Fruit fly (Drosophila melanogaster) whole organism, embryonic: ENCODE results near the gene chic.

ENCODE experiments used
- Asciz ChIP-seq: fragments of 200-800 bp; sonication (Bioruptor generic); optimal IDR thresholded peaks from 2 replicates; lab custom pipeline; 2017; ENCODE audit warnings: missing biosample characterization, mild to moderate bottlenecking, missing genetic modification characterization, missing genetic modification reagents
- Atf3 ChIP-seq: fragments of 200-800 bp; sonication (Bioruptor generic); optimal IDR thresholded peaks from 3 replicates; lab custom pipeline; 2016; ENCODE audit warnings: missing biosample characterization, missing genetic modification characterization
- Atf6 ChIP-seq: fragments of 200-800 bp; sonication (Bioruptor generic); IDR thresholded peaks from 2 replicates; pipeline ENCODE4 v1.3.6; 2022; ENCODE audit warnings: missing biosample characterization, missing genetic modification characterization
- BtbVII ChIP-seq: fragments of 200-800 bp; sonication (Bioruptor generic); optimal IDR thresholded peaks from 3 replicates; lab custom pipeline; 2017; ENCODE audit warnings: missing biosample characterization, mild to moderate bottlenecking, missing genetic modification characterization
- CG10321 ChIP-seq: fragments of 200-800 bp; sonication (Bioruptor generic); IDR thresholded peaks from 2 replicates; pipeline ENCODE4 v1.3.6; 2022; ENCODE audit warnings: missing biosample characterization, missing genetic modification characterization
- CG10431 ChIP-seq: fragments of 200-800 bp; sonication (Bioruptor generic); optimal IDR thresholded peaks from 3 replicates; lab custom pipeline; 2018; ENCODE audit warnings: missing biosample characterization, mild to moderate bottlenecking, missing genetic modification characterization
- CG10543 ChIP-seq: fragments of 200-800 bp; sonication (Bioruptor generic); optimal IDR thresholded peaks from 3 replicates; lab custom pipeline; 2017; ENCODE audit warnings: missing biosample characterization, mild to moderate bottlenecking, missing genetic modification characterization, moderate library complexity
- CG12236 ChIP-seq: fragments of 200-800 bp; sonication (Bioruptor generic); optimal IDR thresholded peaks from 2 replicates; lab custom pipeline; 2016; ENCODE audit warnings: missing biosample characterization, missing genetic modification characterization
- CG12391 ChIP-seq: fragments of 200-800 bp; sonication (Bioruptor generic); optimal IDR thresholded peaks from 3 replicates; lab custom pipeline; 2018; ENCODE audit warnings: missing biosample characterization, mild to moderate bottlenecking, missing genetic modification characterization, moderate library complexity
- CG12769 ChIP-seq: fragments of 200-800 bp; sonication (Bioruptor generic); optimal IDR thresholded peaks from 2 replicates; lab custom pipeline; 2019; ENCODE audit warnings: missing biosample characterization, mild to moderate bottlenecking, missing genetic modification characterization, moderate library complexity
- CG14965 ChIP-seq: fragments of 200-800 bp; sonication (Bioruptor generic); optimal IDR thresholded peaks from 2 replicates; lab custom pipeline; 2016; ENCODE audit warnings: missing biosample characterization, missing genetic modification characterization, borderline replicate concordance
- CG15601 ChIP-seq: fragments of 200-800 bp; sonication (Bioruptor generic); optimal IDR thresholded peaks from 3 replicates; lab custom pipeline; 2019; ENCODE audit warnings: missing biosample characterization, mild to moderate bottlenecking, missing genetic modification characterization, moderate library complexity
- CG16779 ChIP-seq: fragments of 200-800 bp; sonication (Bioruptor generic); IDR thresholded peaks from 2 replicates; pipeline ENCODE4 v1.3.6; 2022; ENCODE audit warnings: missing biosample characterization, missing genetic modification characterization
- CG17829 ChIP-seq: fragments of 200-800 bp; optimal IDR thresholded peaks from 2 replicates; lab custom pipeline; 2019; ENCODE audit warnings: missing biosample characterization, mild to moderate bottlenecking, missing genetic modification characterization, moderate library complexity
- CG18764 ChIP-seq: fragments of 200-800 bp; sonication (Bioruptor generic); optimal IDR thresholded peaks from 3 replicates; lab custom pipeline; 2016; ENCODE audit warnings: missing biosample characterization, missing genetic modification characterization
- CG30403 ChIP-seq: fragments of 200-800 bp; sonication (Bioruptor generic); optimal IDR thresholded peaks from 3 replicates; lab custom pipeline; 2016; ENCODE audit warnings: missing biosample characterization, missing genetic modification characterization
- CG3163 ChIP-seq: fragments of 200-800 bp; sonication (Bioruptor generic); optimal IDR thresholded peaks from 3 replicates; lab custom pipeline; 2016; ENCODE audit warnings: missing biosample characterization, missing genetic modification characterization
- CG32767 ChIP-seq: fragments of 200-800 bp; sonication (Bioruptor generic); IDR thresholded peaks from 2 replicates; pipeline ENCODE4 v1.3.6; 2022; ENCODE audit warnings: missing biosample characterization, missing genetic modification characterization
- CG4424 ChIP-seq: fragments of 200-800 bp; sonication (Bioruptor generic); optimal IDR thresholded peaks from 3 replicates; lab custom pipeline; 2016; ENCODE audit warnings: missing biosample characterization, missing genetic modification characterization
- CG4617 ChIP-seq: fragments of 200-800 bp; sonication (Bioruptor generic); optimal IDR thresholded peaks from 3 replicates; lab custom pipeline; 2016; ENCODE audit warnings: missing biosample characterization, missing genetic modification characterization, borderline replicate concordance
- CG5180 ChIP-seq: fragments of 200-800 bp; sonication (Bioruptor generic); optimal IDR thresholded peaks from 3 replicates; lab custom pipeline; 2017; ENCODE audit warnings: missing biosample characterization, missing genetic modification characterization, mild to moderate bottlenecking, moderate library complexity, missing genetic modification reagents
- CG6254 ChIP-seq: fragments of 200-800 bp; sonication (Bioruptor generic); optimal IDR thresholded peaks from 3 replicates; lab custom pipeline; 2017; ENCODE audit warnings: mild to moderate bottlenecking, missing biosample characterization, missing genetic modification reagents, missing genetic modification characterization
- CG6765 ChIP-seq: fragments of 200-800 bp; sonication (Bioruptor generic); optimal IDR thresholded peaks from 3 replicates; lab custom pipeline; 2017; ENCODE audit warnings: missing biosample characterization, mild to moderate bottlenecking, missing genetic modification characterization
- CG7372 ChIP-seq: fragments of 200-800 bp; sonication (Bioruptor generic); IDR thresholded peaks from 2 replicates; pipeline ENCODE4 v1.3.6; 2022; ENCODE audit warnings: missing biosample characterization, missing genetic modification characterization
- CG9932 ChIP-seq: fragments of 200-800 bp; sonication (Bioruptor generic); IDR thresholded peaks from 2 replicates; pipeline ENCODE4 v1.3.6; 2022; ENCODE audit warnings: missing biosample characterization, missing genetic modification characterization
- CTCF ChIP-seq: fragments of 200-800 bp; sonication (Bioruptor generic); optimal IDR thresholded peaks from 2 replicates; lab custom pipeline; 2017; ENCODE audit warnings: missing biosample characterization, mild to moderate bottlenecking, missing genetic modification characterization, moderate library complexity
- Fer1 ChIP-seq: fragments of 200-800 bp; sonication (Bioruptor generic); optimal IDR thresholded peaks from 2 replicates; lab custom pipeline; 2017; ENCODE audit warnings: missing biosample characterization, mild to moderate bottlenecking, missing genetic modification characterization
- HmgZ ChIP-seq: fragments of 200-800 bp; sonication (Bioruptor generic); optimal IDR thresholded peaks from 2 replicates; lab custom pipeline; 2018; ENCODE audit warnings: missing biosample characterization, mild to moderate bottlenecking, missing genetic modification characterization
- Kr ChIP-seq: fragments of 200-800 bp; sonication (Bioruptor generic); optimal IDR thresholded peaks from 2 replicates; lab custom pipeline; 2017; ENCODE audit warnings: missing biosample characterization, mild to moderate bottlenecking, missing genetic modification characterization
- MBD-R2 ChIP-seq: fragments of 200-800 bp; sonication (Bioruptor generic); IDR thresholded peaks from 2 replicates; pipeline ENCODE4 v1.3.6; 2022; ENCODE audit warnings: missing biosample characterization, missing genetic modification characterization
- NFAT ChIP-seq: fragments of 200-800 bp; sonication (Bioruptor generic); IDR thresholded peaks from 2 replicates; pipeline ENCODE4 v1.3.6; 2022; ENCODE audit warnings: missing biosample characterization, missing genetic modification characterization
- Pdp1 ChIP-seq, 2 experiments: fragments of 200-800 bp; sonication (Bioruptor generic); optimal IDR thresholded peaks; 3 replicates each; lab custom pipeline; 2016; ENCODE audit warnings: missing biosample characterization in 2 of 2, missing genetic modification characterization in 2 of 2, mild to moderate bottlenecking in 1 of 2, moderate library complexity in 1 of 2
- TFAM ChIP-seq: fragments of 200-800 bp; sonication (Bioruptor generic); optimal IDR thresholded peaks from 2 replicates; lab custom pipeline; 2017; ENCODE audit warnings: missing biosample characterization, missing genetic modification characterization, inconsistent platforms
- Trl ChIP-seq, 3 experiments: fragments of >200 bp in 2 of 3; fragments of 200-800 bp in 1 of 3; sonication (Bioruptor generic) in 1 of 3; optimal IDR thresholded peaks; 2 replicates in 1 of 3; 3 replicates in 2 of 3; lab custom pipeline; 2016 to 2017; ENCODE audit warnings: missing biosample characterization in 1 of 3, missing genetic modification characterization in 1 of 3
- ase ChIP-seq: fragments of 200-800 bp; sonication (Bioruptor generic); IDR thresholded peaks from 3 replicates; pipeline ENCODE4 v1.3.6; 2022; ENCODE audit warnings: missing biosample characterization, missing genetic modification characterization
- caup ChIP-seq: fragments of 200-800 bp; sonication (Bioruptor generic); optimal IDR thresholded peaks from 3 replicates; lab custom pipeline; 2017; ENCODE audit warnings: missing biosample characterization, mild to moderate bottlenecking, missing genetic modification characterization, moderate library complexity; ENCODE audit not compliant: severe bottlenecking
- danr ChIP-seq: fragments of 200-800 bp; sonication (Bioruptor generic); IDR thresholded peaks from 2 replicates; pipeline ENCODE4 v1.3.6; 2022; ENCODE audit warnings: missing biosample characterization, missing genetic modification characterization
- dimm ChIP-seq: fragments of 200-800 bp; sonication (Bioruptor generic); IDR thresholded peaks from 2 replicates; pipeline ENCODE4 v1.3.6; 2022; ENCODE audit warnings: missing biosample characterization, missing genetic modification characterization
- esg ChIP-seq: fragments of 200-800 bp; sonication (Bioruptor generic); conservative IDR thresholded peaks from 2 replicates; pipeline ENCODE4 v1.3.6; 2022; ENCODE audit warnings: missing biosample characterization, missing genetic modification characterization
- ewg ChIP-seq: fragments of 200-800 bp; sonication (Bioruptor generic); optimal IDR thresholded peaks from 3 replicates; lab custom pipeline; 2017; ENCODE audit warnings: mild to moderate bottlenecking, missing biosample characterization, missing genetic modification reagents, missing genetic modification characterization
- exex ChIP-seq: fragments of 200-800 bp; sonication (Bioruptor generic); optimal IDR thresholded peaks from 4 replicates; lab custom pipeline; 2018; ENCODE audit warnings: missing biosample characterization, mild to moderate bottlenecking, missing genetic modification characterization, moderate library complexity
- gce ChIP-seq: fragments of 200-800 bp; sonication (Bioruptor generic); IDR thresholded peaks from 3 replicates; pipeline ENCODE4 v1.3.6; 2022; ENCODE audit warnings: missing biosample characterization, missing genetic modification characterization
- gro ChIP-seq: fragments of 200-800 bp; sonication (Bioruptor generic); optimal IDR thresholded peaks from 2 replicates; lab custom pipeline; 2016; ENCODE audit warnings: missing biosample characterization, missing genetic modification characterization
- jigr1 ChIP-seq: fragments of 200-800 bp; sonication (Bioruptor generic); IDR thresholded peaks from 3 replicates; pipeline ENCODE4 v1.3.6; 2022; ENCODE audit warnings: missing biosample characterization, missing genetic modification characterization
- mam ChIP-seq: fragments of 200-800 bp; sonication (Bioruptor generic); optimal IDR thresholded peaks from 3 replicates; lab custom pipeline; 2016; ENCODE audit warnings: missing biosample characterization, missing genetic modification characterization
- pfk ChIP-seq: fragments of 200-800 bp; sonication (Bioruptor generic); optimal IDR thresholded peaks from 2 replicates; lab custom pipeline; 2018; ENCODE audit warnings: missing biosample characterization, mild to moderate bottlenecking, missing genetic modification characterization, moderate library complexity
- prd ChIP-seq, 3 experiments: fragments of >200 bp in 2 of 3; fragments of 200-800 bp in 1 of 3; sonication (Bioruptor generic) in 1 of 3; optimal IDR thresholded peaks in 2 of 3; IDR thresholded peaks in 1 of 3; 2 replicates in 2 of 3; 3 replicates in 1 of 3; pipeline versions ENCODE4 v1.3.6 to Lab custom; 2017 to 2022; ENCODE audit warnings: missing biosample characterization in 1 of 3, missing genetic modification characterization in 1 of 3
- pros ChIP-seq: fragments of 200-800 bp; sonication (Bioruptor generic); optimal IDR thresholded peaks from 3 replicates; lab custom pipeline; 2019; ENCODE audit warnings: missing biosample characterization, mild to moderate bottlenecking, missing genetic modification characterization, moderate library complexity
- tin ChIP-seq: fragments of 200-800 bp; sonication (Bioruptor generic); optimal IDR thresholded peaks from 3 replicates; lab custom pipeline; 2016; ENCODE audit warnings: missing biosample characterization, missing genetic modification characterization

chic gene

DNA sequence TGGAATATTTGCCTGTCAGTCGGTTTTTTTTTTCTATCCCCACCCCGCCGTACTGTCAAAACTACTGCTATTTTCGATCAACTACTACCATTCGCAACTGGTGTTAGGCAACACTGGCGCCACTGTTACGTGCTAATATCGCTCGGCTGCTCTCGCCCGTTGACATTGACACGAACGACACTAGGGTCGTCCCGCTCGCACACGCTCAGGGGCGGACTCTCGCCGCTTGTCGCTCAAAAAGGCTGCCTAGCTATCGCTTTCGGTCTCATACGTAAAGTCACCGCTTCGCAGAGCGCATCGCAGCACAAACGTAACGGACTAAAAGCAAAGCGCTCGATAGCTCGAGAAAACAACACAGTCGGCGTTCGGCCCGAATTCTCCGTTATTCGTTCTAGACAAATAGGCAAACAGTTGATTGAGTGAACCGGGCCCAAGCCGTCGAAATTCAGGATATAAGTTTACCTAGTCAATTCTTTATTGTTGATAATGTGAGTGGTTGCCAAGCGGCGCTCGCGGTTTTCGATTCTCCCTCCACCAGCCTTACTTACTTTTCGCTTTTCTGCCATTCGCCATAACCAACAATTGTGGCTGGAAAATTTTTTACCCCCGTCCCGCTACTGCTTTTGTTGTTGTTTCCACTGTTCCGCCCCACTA lies 1.6 kb upstream of the chic start (continued):
- peak; percentile 34 for TF ChIP-seq pfk (GFP tag; lab: Kevin White, UChicago)
- peak; percentile 78 for TF ChIP-seq HmgZ (tag; lab: Kevin White, UChicago)
- TF ChIP-seq mam (GFP tag; lab: Kevin White, UChicago) = no peak
- TF ChIP-seq Pdp1 (GFP tag; optimal IDR thresholded peaks at IDR 0.05; lab: Kevin White, UChicago) = peak in 1 of 2 experiments; percentile 98
- no peak for TF ChIP-seq CG18764 (GFP tag; lab: Kevin White, UChicago)
- TF ChIP-seq caup = peak; percentile 59
- no peak for TF ChIP-seq Kr (GFP tag; lab: Kevin White, UChicago)
- peak; percentile 4 for TF ChIP-seq exex
- TF ChIP-seq CG30403 (GFP tag; lab: Kevin White, UChicago) = peak; percentile 19
- peak; percentile 12 for TF ChIP-seq gro
- no peak for TF ChIP-seq CG14965 (GFP tag; lab: Kevin White, UChicago)
- TF ChIP-seq Atf3 (GFP tag; lab: Kevin White, UChicago) = no peak
- peak; percentile 40 for TF ChIP-seq ewg (GFP tag; lab: Kevin White, UChicago)
- peak; percentile 43 for TF ChIP-seq CG3163 (GFP tag; lab: Kevin White, UChicago)
- TF ChIP-seq CG10543 (GFP tag; lab: Kevin White, UChicago) = peak; percentile 94
- TF ChIP-seq CG5180 (GFP tag; lab: Kevin White, UChicago) = peak; percentile 93
- no peak for TF ChIP-seq CG12236 (GFP tag; lab: Kevin White, UChicago)
- TF ChIP-seq CG15601 = peak; percentile 78
- no peak for TF ChIP-seq CG9932
- TF ChIP-seq jigr1 (GFP tag; lab: Robert Waterston, UW) = no peak
- peak; percentile 14 for TF ChIP-seq pros (GFP tag; lab: Kevin White, UChicago)
- no peak for TF ChIP-seq esg (GFP tag; lab: Robert Waterston, UW)
- no peak for TF ChIP-seq Asciz (GFP tag; lab: Kevin White, UChicago)
- no peak for TF ChIP-seq CG32767 (GFP tag; lab: Robert Waterston, UW)
- no peak for TF ChIP-seq ase
- no peak for TF ChIP-seq gce
- TF ChIP-seq prd (optimal IDR thresholded peaks at IDR 0.05; lab: Kevin White, UChicago) = no peak
- TF ChIP-seq prd (GFP tag; IDR thresholded peaks at IDR 0.05; lab: Robert Waterston, UW) = no peak
- TF ChIP-seq CTCF (GFP tag; lab: Kevin White, UChicago) = peak; percentile 35
- TF ChIP-seq CG12769 (tag; lab: Kevin White, UChicago) = peak; percentile 61
- TF ChIP-seq CG4424 (GFP tag; lab: Kevin White, UChicago) = peak; percentile 100
- TF ChIP-seq CG4617 = no peak
- no peak for TF ChIP-seq danr
- no peak for TF ChIP-seq CG16779 (GFP tag; lab: Robert Waterston, UW)
- no peak for TF ChIP-seq CG7372 (GFP tag; lab: Robert Waterston, UW)
- no peak for TF ChIP-seq Trl (optimal IDR thresholded peaks at IDR 0.05; lab: Kevin White, UChicago)
- peak; percentile 36 for TF ChIP-seq Trl (GFP tag; optimal IDR thresholded peaks at IDR 0.05; lab: Kevin White, UChicago)
- TF ChIP-seq CG10321 = no peak
- no peak for TF ChIP-seq BtbVII (GFP tag; lab: Kevin White, UChicago)
- no peak for TF ChIP-seq Atf6
- TF ChIP-seq TFAM (GFP tag; lab: Kevin White, UChicago) = no peak
- TF ChIP-seq CG10431 (GFP tag; lab: Kevin White, UChicago) = peak; percentile 34
- TF ChIP-seq CG17829 = peak; percentile 52
- TF ChIP-seq MBD-R2 = no peak
- peak; percentile 15 for TF ChIP-seq CG6765 (GFP tag; lab: Kevin White, UChicago)
- no peak for TF ChIP-seq CG6254 (GFP tag; lab: Kevin White, UChicago)
- TF ChIP-seq tin (GFP tag; lab: Kevin White, UChicago) = peak; percentile 32
- no peak for TF ChIP-seq dimm (GFP tag; lab: Robert Waterston, UW)
- no peak for TF ChIP-seq NFAT (GFP tag; lab: Robert Waterston, UW)
- peak; percentile 47 for TF ChIP-seq Fer1
- peak; percentile 27 for TF ChIP-seq CG12391
